Fruit fly (Drosophila melanogaster) whole organism, wandering third instar larva: ENCODE results near the gene ENGase.
A peak's percentile ranks its signal among the peaks of the same experiment; 100 is the strongest.

ENCODE experiments used
- Dfd ChIP-seq: fragments of >200 bp; optimal IDR thresholded peaks from 2 replicates; lab custom pipeline; 2017; ENCODE audit warnings: missing biosample characterization, missing genetic modification characterization
- HLH106 ChIP-seq: fragments of 200-800 bp; optimal IDR thresholded peaks from 3 replicates; lab custom pipeline; 2019; ENCODE audit warnings: missing biosample characterization, mild to moderate bottlenecking, missing genetic modification characterization, moderate library complexity
- Hnf4 ChIP-seq: fragments of 200-800 bp; sonication (Bioruptor generic); optimal IDR thresholded peaks from 2 replicates; lab custom pipeline; 2016; ENCODE audit warnings: missing biosample characterization, mild to moderate bottlenecking, missing genetic modification characterization
- Hr78 ChIP-seq: fragments of >200 bp; optimal IDR thresholded peaks from 2 replicates; lab custom pipeline; 2017; ENCODE audit warnings: missing biosample characterization, missing genetic modification characterization
- Hr83 ChIP-seq: fragments of 200-300 bp; sonication (Bioruptor generic); optimal IDR thresholded peaks from 2 replicates; lab custom pipeline; 2016; ENCODE audit warnings: missing biosample characterization, mild to moderate bottlenecking, missing genetic modification characterization, moderate library complexity; ENCODE audit not compliant: poor library complexity, severe bottlenecking
- Jra ChIP-seq: sonication (Bioruptor generic); optimal IDR thresholded peaks from 2 replicates; lab custom pipeline; 2016; ENCODE audit warnings: missing biosample characterization, missing genetic modification characterization
- Mio ChIP-seq: sonication (Bioruptor generic); optimal IDR thresholded peaks from 2 replicates; lab custom pipeline; 2016; ENCODE audit warnings: missing biosample characterization, missing genetic modification characterization
- Myc ChIP-seq: fragments of >200 bp; optimal IDR thresholded peaks from 2 replicates; lab custom pipeline; 2017
- N ChIP-seq: fragments of >200 bp; optimal IDR thresholded peaks from 2 replicates; lab custom pipeline; 2018; ENCODE audit warnings: missing biosample characterization, missing external identifiers, missing genetic modification characterization
- Rel ChIP-seq, 2 experiments: fragments of 200-800 bp; sonication (Bioruptor generic) in 1 of 2; optimal IDR thresholded peaks; 2 replicates in 1 of 2; 3 replicates in 1 of 2; lab custom pipeline; 2016 to 2019; ENCODE audit warnings: mild to moderate bottlenecking in 2 of 2, missing biosample characterization in 2 of 2, missing genetic modification characterization in 2 of 2, moderate library complexity in 1 of 2
- Sp1 ChIP-seq: fragments of 200-800 bp; sonication (Bioruptor generic); optimal IDR thresholded peaks from 3 replicates; lab custom pipeline; 2019; ENCODE audit warnings: missing biosample characterization, mild to moderate bottlenecking, missing genetic modification characterization, moderate library complexity
- Vsx2 ChIP-seq: fragments of 200-300, 225-300 bp; sonication (Bioruptor generic); optimal IDR thresholded peaks from 2 replicates; lab custom pipeline; 2018; ENCODE audit warnings: missing biosample characterization, missing genetic modification characterization; ENCODE audit not compliant: partially characterized antibody
- br ChIP-seq: fragments of 200-800 bp; sonication (Bioruptor generic); optimal IDR thresholded peaks from 2 replicates; lab custom pipeline; 2016; ENCODE audit warnings: missing biosample characterization, missing genetic modification characterization
- brk ChIP-seq: fragments of 200-800 bp; sonication (Bioruptor generic); optimal IDR thresholded peaks from 2 replicates; lab custom pipeline; 2016; ENCODE audit warnings: missing biosample characterization, mild to moderate bottlenecking, missing genetic modification characterization
- dl ChIP-seq, 2 experiments: fragments of 175-275, 200-275 bp in 1 of 2; fragments of 200-275 bp in 1 of 2; sonication (Bioruptor generic); optimal IDR thresholded peaks; lab custom pipeline; 2018; ENCODE audit warnings: mild to moderate bottlenecking in 2 of 2, missing biosample characterization in 2 of 2, missing genetic modification characterization in 2 of 2, moderate library complexity in 2 of 2; ENCODE audit not compliant: partially characterized antibody in 2 of 2, insufficient read depth in 1 of 2
- dmrt93B ChIP-seq: fragments of 200-800 bp; sonication (Bioruptor generic); optimal IDR thresholded peaks from 2 replicates; lab custom pipeline; 2018; ENCODE audit warnings: missing biosample characterization, mild to moderate bottlenecking, missing genetic modification characterization
- dsf ChIP-seq: sonication (Bioruptor generic); optimal IDR thresholded peaks from 2 replicates; lab custom pipeline; 2016; ENCODE audit warnings: missing biosample characterization, missing genetic modification characterization, borderline replicate concordance
- ey ChIP-seq: fragments of 200-800 bp; sonication (Bioruptor generic); optimal IDR thresholded peaks from 2 replicates; lab custom pipeline; 2016; ENCODE audit warnings: missing biosample characterization, missing genetic modification characterization
- foxo ChIP-seq, 2 experiments: fragments of 200-800 bp; sonication (Bioruptor generic); optimal IDR thresholded peaks; 2 replicates in 1 of 2; 3 replicates in 1 of 2; lab custom pipeline; 2016 to 2017; ENCODE audit warnings: missing biosample characterization in 2 of 2, missing genetic modification characterization in 2 of 2
- fru ChIP-seq: fragments of 200-800 bp; sonication (Bioruptor generic); optimal IDR thresholded peaks from 3 replicates; lab custom pipeline; 2016; ENCODE audit warnings: missing biosample characterization, mild to moderate bottlenecking, missing genetic modification characterization
- h ChIP-seq: fragments of 200-800 bp; sonication (Bioruptor generic); optimal IDR thresholded peaks from 3 replicates; lab custom pipeline; 2016; ENCODE audit warnings: missing biosample characterization, mild to moderate bottlenecking, missing genetic modification characterization
- lola ChIP-seq: fragments of >200 bp; optimal IDR thresholded peaks from 2 replicates; lab custom pipeline; 2017; ENCODE audit warnings: missing biosample characterization, missing genetic modification characterization
- pan ChIP-seq: fragments of >200 bp; optimal IDR thresholded peaks from 2 replicates; lab custom pipeline; 2017
- psq ChIP-seq: fragments of 200-800 bp; sonication (Bioruptor generic); optimal IDR thresholded peaks from 3 replicates; lab custom pipeline; 2017; ENCODE audit warnings: missing biosample characterization, mild to moderate bottlenecking, missing genetic modification characterization, moderate library complexity
- rgr ChIP-seq: fragments of 200-800 bp; sonication (Bioruptor generic); optimal IDR thresholded peaks from 3 replicates; lab custom pipeline; 2016; ENCODE audit warnings: missing biosample characterization, mild to moderate bottlenecking, missing genetic modification characterization
- sage ChIP-seq: fragments of 200-800 bp; sonication (Bioruptor generic); optimal IDR thresholded peaks from 2 replicates; lab custom pipeline; 2016; ENCODE audit warnings: missing biosample characterization, mild to moderate bottlenecking, missing genetic modification characterization
- sv ChIP-seq: fragments of 200-800 bp; sonication (Bioruptor generic); optimal IDR thresholded peaks from 3 replicates; lab custom pipeline; 2016; ENCODE audit warnings: missing biosample characterization, missing genetic modification characterization
- tai ChIP-seq: sonication (Bioruptor generic); optimal IDR thresholded peaks from 2 replicates; lab custom pipeline; 2016; ENCODE audit warnings: missing biosample characterization, missing genetic modification characterization
- usp ChIP-seq: fragments of >200 bp; optimal IDR thresholded peaks from 2 replicates; lab custom pipeline; 2017; ENCODE audit warnings: missing biosample characterization, missing genetic modification characterization
- woc ChIP-seq: sonication (Bioruptor generic); optimal IDR thresholded peaks from 2 replicates; lab custom pipeline; 2016; ENCODE audit warnings: missing biosample characterization, mild to moderate bottlenecking, missing genetic modification characterization

Gene ENGase

dm6 chrX:17455829-17456460 lies 32.6 kb downstream of the ENGase start:
- TF ChIP-seq lola (no peak), Myc (lab: Kevin White, UChicago) (peak; percentile 91), Rel (GFP tag; optimal IDR thresholded peaks at IDR 0.05; lab: Kevin White, UChicago) (no peak), Rel (tag; optimal IDR thresholded peaks at IDR 0.05; lab: Kevin White, UChicago) (peak; percentile 76), Vsx2 (peak; percentile 2)
- TF ChIP-seq, all 38 proteins: peak for 3

DNA sequence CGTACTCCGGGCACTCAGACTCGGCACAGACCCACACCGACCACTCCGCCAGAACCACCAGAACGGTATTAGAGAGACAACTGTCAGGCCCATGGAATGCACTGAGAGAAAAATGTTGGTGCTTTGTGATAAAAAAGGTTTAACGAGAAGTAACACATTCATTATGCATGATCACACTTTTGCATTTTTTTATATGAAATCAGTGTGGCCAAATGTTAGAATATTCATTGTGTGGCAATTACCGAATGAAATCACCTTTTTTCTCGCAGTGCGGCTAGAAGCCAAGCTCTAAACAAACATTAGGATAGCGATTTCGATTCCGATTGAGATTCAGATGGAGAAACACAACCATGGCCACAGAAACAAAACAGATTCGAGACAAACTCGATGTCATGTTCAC lies 42.1 kb downstream of the ENGase start:
- TF ChIP-seq h (GFP tag; lab: Kevin White, UChicago) (no peak), pan (lab: Kevin White, UChicago) (no peak), foxo (GFP tag; optimal IDR thresholded peaks at IDR 0.05; lab: Kevin White, UChicago) (peak in 1 of 2 experiments; percentile 27), rgr (GFP tag; lab: Kevin White, UChicago) (no peak)

DNA sequence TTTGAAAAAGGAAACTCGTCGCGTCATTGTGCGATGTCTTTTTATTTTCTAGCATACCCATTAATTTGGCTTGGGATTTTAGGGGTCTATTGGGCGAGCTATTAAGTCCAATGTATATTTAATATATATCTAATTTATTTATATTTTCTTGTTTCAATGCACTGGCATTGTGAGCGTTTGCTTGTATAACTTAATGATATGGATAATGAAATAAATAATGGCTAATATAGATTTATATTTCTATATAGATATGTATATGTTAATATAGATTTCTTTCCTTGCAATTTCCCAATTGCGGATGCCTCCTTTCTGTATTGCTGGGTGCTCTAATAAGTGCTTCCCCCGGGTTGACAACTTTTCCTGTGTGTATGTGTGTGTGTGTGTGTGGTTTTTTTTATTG lies 48.2 kb downstream of the ENGase start:
- TF ChIP-seq foxo (GFP tag; optimal IDR thresholded peaks at IDR 0.05; lab: Kevin White, UChicago), result no peak
- no peak for TF ChIP-seq Vsx2
- no peak for TF ChIP-seq rgr (GFP tag; lab: Kevin White, UChicago)
- no peak for TF ChIP-seq brk
- TF ChIP-seq dsf (GFP tag; lab: Kevin White, UChicago), result no peak
- no peak for TF ChIP-seq tai
- no peak for TF ChIP-seq ey
- TF ChIP-seq dmrt93B (GFP tag; lab: Kevin White, UChicago), result no peak
- no peak for TF ChIP-seq Sp1
- TF ChIP-seq Dfd (GFP tag; lab: Kevin White, UChicago), result no peak
- TF ChIP-seq Hnf4, result no peak
- no peak for TF ChIP-seq fru
- no peak for TF ChIP-seq N (GFP tag; lab: Kevin White, UChicago)
- TF ChIP-seq Mio, result no peak
- no peak for TF ChIP-seq h (GFP tag; lab: Kevin White, UChicago)
- TF ChIP-seq usp (GFP tag; lab: Kevin White, UChicago), result no peak

DNA sequence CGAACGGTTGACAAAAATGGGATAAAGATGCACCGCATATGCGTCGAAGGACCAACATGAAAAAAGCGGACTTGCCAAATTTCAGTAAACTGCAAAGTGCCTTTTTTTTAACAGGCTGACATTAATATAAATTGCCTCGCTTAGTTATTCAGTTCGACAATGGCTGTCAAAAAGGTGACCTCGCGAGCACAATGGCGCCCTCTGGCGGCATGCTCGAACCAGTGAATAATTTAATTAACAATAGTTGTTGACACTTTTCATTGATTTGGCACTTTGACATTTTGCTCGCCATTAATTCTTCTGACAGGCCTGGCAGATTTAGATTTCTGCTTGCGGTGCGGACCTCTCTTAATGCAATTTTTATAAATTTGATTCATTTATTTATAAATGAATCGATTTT lies 49.1 kb downstream of the ENGase start:
- no peak for TF ChIP-seq psq
- TF ChIP-seq brk, result no peak
- no peak for TF ChIP-seq Dfd (GFP tag; lab: Kevin White, UChicago)
- TF ChIP-seq Hr78 (GFP tag; lab: Kevin White, UChicago), result no peak
- TF ChIP-seq Mio, result no peak
- TF ChIP-seq dl (GFP tag; optimal IDR thresholded peaks at IDR 0.05; lab: Kevin White, UChicago; ENCODE audit: insufficient read depth in 1 of 2, partially characterized antibody in 2 of 2), result no peak
- no peak for TF ChIP-seq sage (GFP tag; lab: Kevin White, UChicago)
- no peak for TF ChIP-seq rgr (GFP tag; lab: Kevin White, UChicago)
- TF ChIP-seq dsf (GFP tag; lab: Kevin White, UChicago), result no peak
- no peak for TF ChIP-seq Jra
- TF ChIP-seq ey, result no peak
- TF ChIP-seq Rel (GFP tag; optimal IDR thresholded peaks at IDR 0.05; lab: Kevin White, UChicago), result no peak
- no peak for TF ChIP-seq Rel (tag; optimal IDR thresholded peaks at IDR 0.05; lab: Kevin White, UChicago)
- no peak for TF ChIP-seq fru
- no peak for TF ChIP-seq lola
- no peak for TF ChIP-seq tai
- no peak for TF ChIP-seq woc
- no peak for TF ChIP-seq br
- no peak for TF ChIP-seq Hr83
- no peak for TF ChIP-seq HLH106 (tag; lab: Kevin White, UChicago)
- TF ChIP-seq sv, result no peak

dm6 chrX:17472930-17473668 lies 49.7 kb downstream of the ENGase start:
- no peak for TF ChIP-seq Hnf4
- TF ChIP-seq, all 38 proteins: peak for 0
